Worm (Caenorhabditis elegans): ENCODE measurements around the gene F01G4.4.

F01G4.4 gene

DNA sequence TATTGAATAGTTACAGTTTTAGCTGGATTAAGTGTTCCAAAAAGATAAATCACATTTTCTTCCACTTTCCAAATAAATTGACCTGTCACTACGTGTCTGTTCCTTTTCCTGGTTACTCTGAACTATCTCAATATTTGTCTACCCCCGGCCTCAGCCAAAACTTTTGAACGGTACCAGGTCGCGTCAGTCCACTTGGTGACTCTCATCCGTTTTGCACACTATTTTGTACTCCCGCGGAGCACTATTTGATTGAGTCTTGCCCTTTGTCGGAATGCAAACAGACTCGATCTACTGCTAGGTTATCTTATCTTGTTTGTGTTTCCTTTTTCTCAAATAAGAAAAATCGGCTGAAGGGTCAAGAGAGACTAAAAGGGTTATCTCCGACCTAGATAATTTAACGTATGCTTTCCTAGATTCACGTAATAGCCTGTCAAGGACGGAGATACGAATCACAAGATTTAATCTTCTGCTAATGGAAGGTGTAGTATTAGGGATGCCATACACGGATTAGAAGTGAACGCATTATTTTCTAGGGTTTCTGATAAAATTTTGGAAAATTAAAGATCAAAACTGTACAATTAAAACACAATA, 23.1 kb upstream of the F01G4.4 start:
- peak; percentile 92 for TF ChIP-seq elt-1 (tag; optimal IDR thresholded peaks at IDR 0.05)
- no peak for TF ChIP-seq fkh-2 (tag; optimal IDR thresholded peaks at IDR 0.05)
- TF ChIP-seq aly-2 (tag; optimal IDR thresholded peaks at IDR 0.05): no peak
- no peak for TF ChIP-seq eor-1 (tag; optimal IDR thresholded peaks at IDR 0.05)
- TF ChIP-seq nhr-77 (tag; optimal IDR thresholded peaks at IDR 0.05): no peak
- no peak for TF ChIP-seq lsy-12 (tag; optimal IDR thresholded peaks at IDR 0.05)
- TF ChIP-seq nhr-11 (tag; optimal IDR thresholded peaks at IDR 0.05): no peak
- TF ChIP-seq skn-1 (tag; optimal IDR thresholded peaks at IDR 0.05): no peak
- no peak for TF ChIP-seq nhr-237 (tag; optimal IDR thresholded peaks at IDR 0.05)
- no peak for TF ChIP-seq ceh-16 (tag; optimal IDR thresholded peaks at IDR 0.05)
- no peak for TF ChIP-seq egl-5 (tag; optimal IDR thresholded peaks at IDR 0.05)
- no peak for TF ChIP-seq daf-12 (tag; optimal IDR thresholded peaks at IDR 0.05)
- TF ChIP-seq zag-1 (tag; optimal IDR thresholded peaks at IDR 0.05): no peak
- peak in 1 of 3 experiments; percentile 29 for TF ChIP-seq elt-3 (tag; optimal IDR thresholded peaks at IDR 0.05)
- TF ChIP-seq mdl-1 (tag; optimal IDR thresholded peaks at IDR 0.05): no peak
- TF ChIP-seq elt-2 (tag; optimal IDR thresholded peaks at IDR 0.05): no peak
- no peak for TF ChIP-seq nhr-67 (tag; optimal IDR thresholded peaks at IDR 0.05)
- no peak for TF ChIP-seq ztf-4 (tag; optimal IDR thresholded peaks at IDR 0.05)
- no peak for TF ChIP-seq ceh-9 (tag; optimal IDR thresholded peaks at IDR 0.05)
- TF ChIP-seq lin-39 (tag; optimal IDR thresholded peaks at IDR 0.05): no peak
- no peak for TF ChIP-seq lin-15B (tag; optimal IDR thresholded peaks at IDR 0.05)
- no peak for TF ChIP-seq fos-1 (tag; optimal IDR thresholded peaks at IDR 0.05)
- TF ChIP-seq nhr-43 (tag; optimal IDR thresholded peaks at IDR 0.05; ENCODE audit: poor library complexity, severe bottlenecking): no peak
- no peak for TF ChIP-seq nhr-76 (tag; optimal IDR thresholded peaks at IDR 0.05)
- TF ChIP-seq fkh-10 (GFP tag; optimal IDR thresholded peaks at IDR 0.05): no peak
- TF ChIP-seq nhr-23 (tag; optimal IDR thresholded peaks at IDR 0.05): peak; percentile 82
- TF ChIP-seq pqm-1 (tag; optimal IDR thresholded peaks at IDR 0.05): no peak
- TF ChIP-seq egl-27 (tag; optimal IDR thresholded peaks at IDR 0.05): no peak
- no peak for TF ChIP-seq hmg-11 (tag; optimal IDR thresholded peaks at IDR 0.05)
- no peak for TF ChIP-seq R02D3.7 (tag; optimal IDR thresholded peaks at IDR 0.05)
- TF ChIP-seq nhr-12 (tag; optimal IDR thresholded peaks at IDR 0.05): no peak
- TF ChIP-seq snpc-4 (tag; optimal IDR thresholded peaks at IDR 0.05): no peak
- no peak for TF ChIP-seq sea-2 (GFP tag; optimal IDR thresholded peaks at IDR 0.05)
- no peak for TF ChIP-seq ceh-28 (tag; optimal IDR thresholded peaks at IDR 0.05)
- peak; percentile 58 for TF ChIP-seq nhr-25 (tag; optimal IDR thresholded peaks at IDR 0.05)
- no peak for TF ChIP-seq unc-62 (GFP tag; optimal IDR thresholded peaks at IDR 0.05)
- no peak for TF ChIP-seq ceh-82 (tag; optimal IDR thresholded peaks at IDR 0.05)
- peak; percentile 36 for TF ChIP-seq ama-1 (optimal IDR thresholded peaks at IDR 0.05)
- TF ChIP-seq pha-4 (tag; optimal IDR thresholded peaks at IDR 0.05): peak; percentile 76
- TF ChIP-seq mml-1 (tag; optimal IDR thresholded peaks at IDR 0.05): no peak
- no peak for TF ChIP-seq jun-1 (tag; optimal IDR thresholded peaks at IDR 0.05)
- no peak for TF ChIP-seq tbx-2 (tag; optimal IDR thresholded peaks at IDR 0.05)
- no peak for TF ChIP-seq nhr-28 (tag; optimal IDR thresholded peaks at IDR 0.05)
- no peak for TF ChIP-seq unc-39 (tag; optimal IDR thresholded peaks at IDR 0.05)
- no peak for TF ChIP-seq ZK546.5 (tag; optimal IDR thresholded peaks at IDR 0.05)
- no peak for TF ChIP-seq ztf-11 (tag; optimal IDR thresholded peaks at IDR 0.05)
- peak; percentile 5 for TF ChIP-seq nfya-1 (tag; optimal IDR thresholded peaks at IDR 0.05; ENCODE audit: insufficient read depth)

DNA sequence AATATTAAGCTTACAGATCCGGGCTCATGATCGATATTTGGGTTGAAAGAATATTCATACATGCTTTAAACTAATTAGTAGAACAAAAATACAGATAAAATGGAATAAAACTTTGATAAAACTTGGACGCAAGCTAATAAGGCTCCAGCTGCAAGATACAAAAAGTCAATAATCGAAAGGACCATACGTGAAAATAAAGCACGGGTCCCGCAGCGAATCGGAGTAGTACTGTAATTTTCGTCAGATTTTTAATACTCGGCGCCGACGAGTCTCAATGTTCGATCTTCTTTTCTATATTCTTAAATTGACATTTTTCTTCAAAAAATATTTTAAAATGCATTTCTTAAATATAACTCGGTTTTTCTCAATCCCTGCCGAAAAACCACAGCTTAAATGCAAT, 18.5 kb upstream of the F01G4.4 start, which contains the start of gene spo-11:
spo-11 (minus strand) TSS at position 189 of the 400 bp plus-strand sequence.
- TF ChIP-seq nhr-12 (tag; optimal IDR thresholded peaks at IDR 0.05) (no peak), nhr-67 (tag; optimal IDR thresholded peaks at IDR 0.05) (no peak), ceh-28 (tag; optimal IDR thresholded peaks at IDR 0.05) (no peak), ceh-9 (tag; optimal IDR thresholded peaks at IDR 0.05) (no peak), lin-39 (tag; optimal IDR thresholded peaks at IDR 0.05) (no peak), nhr-43 (tag; optimal IDR thresholded peaks at IDR 0.05; ENCODE audit: poor library complexity, severe bottlenecking) (no peak), nhr-11 (tag; optimal IDR thresholded peaks at IDR 0.05) (no peak), ZK546.5 (tag; optimal IDR thresholded peaks at IDR 0.05) (no peak), fkh-2 (tag; optimal IDR thresholded peaks at IDR 0.05) (no peak), ama-1 (optimal IDR thresholded peaks at IDR 0.05) (no peak), nhr-23 (tag; optimal IDR thresholded peaks at IDR 0.05) (no peak), lin-15B (tag; optimal IDR thresholded peaks at IDR 0.05) (no peak), fkh-10 (GFP tag; optimal IDR thresholded peaks at IDR 0.05) (no peak), hmg-11 (tag; optimal IDR thresholded peaks at IDR 0.05) (no peak)
